Worm (Caenorhabditis elegans) whole organism, L4 larva: ENCODE results near the gene ugt-19.
A peak's percentile ranks its signal among the peaks of the same experiment; 100 is the strongest.
"Not testable (repeated sequence)": the region's sequence is repeated elsewhere in the genome, so short reads cannot be mapped to it uniquely, and the experiment has no call there.

Experiments used
- arid-1 ChIP-seq: fragments of 200-800 bp; sonication (Bioruptor generic); conservative IDR thresholded peaks from 2 replicates; pipeline ENCODE4 v1.3.6; 2022; ENCODE audit warnings: missing genetic modification reagents, missing genetic modification characterization, missing compliant biosample characterization
- ctbp-1 ChIP-seq: fragments of 200-800 bp; sonication (Bioruptor generic); IDR thresholded peaks from 2 replicates; pipeline ENCODE4 v1.3.6; 2022; ENCODE audit warnings: missing genetic modification reagents, missing genetic modification characterization, missing compliant biosample characterization
- fos-1 ChIP-seq: fragments of 150-350 bp; optimal IDR thresholded peaks from 2 replicates; lab custom pipeline; 2014; ENCODE audit warnings: missing biosample characterization, missing genetic modification characterization
- lin-29 ChIP-seq: fragments of 200-800 bp; sonication (Bioruptor generic); IDR thresholded peaks from 2 replicates; pipeline ENCODE4 v1.3.6; 2022; ENCODE audit warnings: missing genetic modification reagents, missing genetic modification characterization, missing compliant biosample characterization
- nhr-42 ChIP-seq: fragments of 200-800 bp; sonication (Bioruptor generic); IDR thresholded peaks from 2 replicates; pipeline ENCODE4 v1.3.6; 2022; ENCODE audit warnings: missing genetic modification characterization, missing compliant biosample characterization
- unc-62 ChIP-seq, 3 experiments: fragments of 150-350 bp in 1 of 3; sonication (generic microtip); optimal IDR thresholded peaks in 2 of 3; peaks in 1 of 3; 1 replicate in 1 of 3; 2 replicates in 2 of 3; lab custom pipeline; 2014 to 2017; ENCODE audit warnings: missing biosample characterization in 3 of 3, missing genetic modification characterization in 3 of 3, missing genetic modification reagents in 3 of 3, missing genotype in 1 of 3

The ugt-19 gene

ce11 chrIV:6035113-6035512 lies 44.6 kb downstream of the ugt-19 start:
- TF ChIP-seq nhr-42, result no peak
- TF ChIP-seq unc-62 (GFP tag; optimal IDR thresholded peaks at IDR 0.05 in 1 of 2; lab: Kevin White, UChicago), result peak in 1 of 2 experiments; percentile 66
- no peak for TF ChIP-seq unc-62 (tag; optimal IDR thresholded peaks at IDR 0.05; lab: Kevin White, UChicago)

- TF ChIP-seq ctbp-1, lin-29, arid-1 (GFP tag; lab: Robert Waterston, UW): not testable (repeated sequence)
These were observed 46.2 kb downstream of the ugt-19 start, which contains the start of gene pqn-22 for ce11 chrIV:6033539-6033938. Gene pqn-22 (minus strand): TSS chrIV:6033639.

- TF ChIP-seq fos-1, result no peak
These were observed 47.3 kb downstream of the ugt-19 start for ce11 chrIV:6032413-6032812.
